Fruit fly (Drosophila melanogaster) whole organism: ENCODE measurements around the gene CG16863.

Source experiments
- Dll ChIP-seq: fragments of >200 bp; optimal IDR thresholded peaks from 2 replicates; lab custom pipeline; 2017
- EcR ChIP-seq, 2 experiments: fragments of >200 bp; optimal IDR thresholded peaks; 2 replicates each; lab custom pipeline; 2017; ENCODE audit warnings: missing biosample characterization in 2 of 2, missing genetic modification characterization in 2 of 2, missing genetic modification reagents in 2 of 2
- psq ChIP-seq: fragments of >200 bp; optimal IDR thresholded peaks from 2 replicates; lab custom pipeline; 2017

- no peak for TF ChIP-seq psq (lab: Kevin White, UChicago)
- TF ChIP-seq Dll (lab: Kevin White, UChicago): no peak
- no peak for TF ChIP-seq EcR (GFP tag; optimal IDR thresholded peaks at IDR 0.05; lab: Kevin White, UChicago)
These were observed at the start of gene CG16863 for dm6 chr2L:13790715-13791114.
